Worm (Caenorhabditis elegans): ENCODE results near the gene F47H4.2.

The F47H4.2 gene

DNA sequence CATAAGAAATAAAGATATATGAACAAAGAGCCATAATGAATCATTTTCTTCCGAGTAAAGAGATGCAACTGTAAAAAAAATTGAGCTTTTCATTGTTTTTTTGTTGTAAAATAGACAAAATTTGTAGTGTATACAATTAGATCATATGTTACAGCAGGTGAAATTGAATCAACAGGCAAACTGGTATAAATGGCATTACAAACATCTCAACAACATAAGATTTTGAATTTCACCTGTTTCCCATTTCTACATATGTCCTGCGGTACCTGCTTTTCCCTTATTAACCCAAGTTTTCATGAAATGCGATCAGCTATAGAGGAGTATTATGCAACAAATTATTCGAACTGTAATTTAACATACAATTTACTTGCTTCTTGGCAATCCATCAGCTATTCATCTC, 42.3 kb downstream of the F47H4.2 start, which contains the start of gene srh-120:
srh-120 (plus strand) TSS at position 301 of the 400 bp plus-strand sequence.
- TF ChIP-seq nhr-179 (tag; optimal IDR thresholded peaks at IDR 0.05) (no peak), ztf-6 (GFP tag; IDR thresholded peaks at IDR 0.05) (no peak), hmg-1.2 (GFP tag; IDR thresholded peaks at IDR 0.05) (no peak), Y56A3A.18 (GFP tag; IDR thresholded peaks at IDR 0.05) (no peak), unc-62 (GFP tag; optimal IDR thresholded peaks at IDR 0.05) (no peak), B0035.1 (tag; optimal IDR thresholded peaks at IDR 0.05) (no peak), madf-6 (GFP tag; IDR thresholded peaks at IDR 0.05) (no peak), mel-28 (tag; optimal IDR thresholded peaks at IDR 0.05; ENCODE audit: borderline replicate concordance) (no peak), tlf-1 (GFP tag; optimal IDR thresholded peaks at IDR 0.05) (no peak), lin-26 (GFP tag; IDR thresholded peaks at IDR 0.05) (no peak), sdz-38 (tag; optimal IDR thresholded peaks at IDR 0.05) (no peak)
